Worm (Caenorhabditis elegans): ENCODE measurements around the gene T01C3.3.
"Not testable (repeated sequence)": the region's sequence is repeated elsewhere in the genome, so short reads cannot be mapped to it uniquely, and the experiment has no call there.

T01C3.3 gene

DNA sequence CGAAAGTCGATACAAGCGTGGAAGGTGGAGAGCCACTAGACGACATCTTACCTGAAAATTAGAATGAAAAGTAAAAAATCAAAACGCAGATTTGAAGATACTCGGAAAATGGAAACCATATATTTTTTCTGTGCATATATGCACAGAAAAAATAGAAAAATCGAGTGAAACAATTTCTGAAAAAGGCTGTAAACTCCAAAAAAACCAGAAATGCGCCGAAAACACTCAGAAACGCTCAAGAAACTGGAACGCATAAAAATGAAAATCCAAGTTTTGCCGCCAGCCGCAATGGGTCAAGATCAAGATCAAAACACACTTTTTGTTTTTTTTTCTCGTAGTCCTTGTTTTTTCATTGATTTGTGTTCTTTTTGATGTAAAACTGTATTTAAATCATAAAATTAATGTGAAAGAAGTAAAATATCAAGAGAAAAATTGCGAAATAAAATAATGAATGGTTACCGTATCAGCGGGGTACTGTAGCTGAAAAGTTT lies at the start of gene T01C3.3:
TSS of gene T01C3.3 (minus strand) at position 51 of the 491 bp plus-strand sequence.
- TF ChIP-seq ztf-11 (tag; optimal IDR thresholded peaks at IDR 0.05) (no peak), nhr-12 (tag; optimal IDR thresholded peaks at IDR 0.05) (no peak), nhr-237 (tag; optimal IDR thresholded peaks at IDR 0.05) (no peak), nhr-76 (tag; optimal IDR thresholded peaks at IDR 0.05) (no peak), mls-2 (tag; optimal IDR thresholded peaks at IDR 0.05) (no peak), tbx-8 (GFP tag; optimal IDR thresholded peaks at IDR 0.05) (no peak), elt-1 (tag; optimal IDR thresholded peaks at IDR 0.05; ENCODE audit: borderline replicate concordance, insufficient read depth) (no peak), ces-1 (GFP tag; optimal IDR thresholded peaks at IDR 0.05) (no peak), elt-3 (tag; optimal IDR thresholded peaks at IDR 0.05) (no peak), flh-1 (GFP tag; optimal IDR thresholded peaks at IDR 0.05) (no peak), nhr-28 (tag; optimal IDR thresholded peaks at IDR 0.05) (no peak), blmp-1 (tag; optimal IDR thresholded peaks at IDR 0.05) (no peak), unc-62 (GFP tag; optimal IDR thresholded peaks at IDR 0.05) (no peak), ceh-83 (GFP tag; optimal IDR thresholded peaks at IDR 0.05) (no peak), lsy-2 (tag; optimal IDR thresholded peaks at IDR 0.05) (no peak), sem-2 (GFP tag; optimal IDR thresholded peaks at IDR 0.05) (no peak), hlh-1 (tag; optimal IDR thresholded peaks at IDR 0.05) (no peak)

DNA sequence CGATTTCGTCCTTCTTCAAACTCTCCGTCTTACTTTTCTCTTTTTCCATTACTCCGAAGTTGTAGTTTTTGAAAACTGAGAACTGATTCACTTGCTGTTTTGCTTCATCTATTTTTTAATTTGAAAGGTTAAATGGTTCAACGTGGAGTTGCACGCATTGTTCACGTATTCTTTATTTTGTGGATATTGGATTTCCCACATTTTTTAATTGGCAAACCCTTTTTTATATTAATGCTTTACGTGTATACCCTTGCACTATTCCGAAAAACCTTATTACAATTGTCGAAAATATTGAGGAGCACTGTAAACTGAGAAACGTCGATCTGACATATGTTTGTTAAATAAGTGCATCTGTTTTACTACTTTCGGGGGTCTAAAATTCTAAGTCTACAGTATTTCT lies 44.3 kb upstream of the T01C3.3 start, which contains the start of gene melo-3:
TSS of gene melo-3 (minus strand) at position 101 of the 400 bp plus-strand sequence.
- not testable (repeated sequence) for TF ChIP-seq M03D4.4, ceh-39, sptf-1 (tag; optimal IDR thresholded peaks at IDR 0.05)

DNA sequence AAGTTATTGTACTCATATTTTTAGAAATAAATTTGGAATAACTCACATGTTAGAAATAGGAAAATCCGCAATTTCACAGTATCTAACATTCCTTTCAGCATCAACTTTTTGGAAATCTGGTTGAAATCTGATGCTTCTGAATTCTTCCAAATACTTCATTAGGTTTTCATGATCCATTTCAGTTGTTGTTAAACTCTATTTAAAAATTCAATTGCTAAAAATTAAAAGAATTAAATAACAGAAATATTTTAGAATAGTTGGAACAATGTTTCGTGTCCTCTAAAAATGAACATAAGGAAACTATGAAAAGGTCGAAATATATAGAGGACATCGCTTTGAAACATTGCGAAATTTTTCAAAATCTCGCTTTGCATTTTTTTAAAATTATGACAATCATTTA lies 38.9 kb upstream of the T01C3.3 start, which contains the start of gene cng-1:
TSS of gene cng-1 (minus strand) at position 101 of the 400 bp plus-strand sequence.
- not testable (repeated sequence) for TF ChIP-seq nhr-28 (tag; optimal IDR thresholded peaks at IDR 0.05); ham-2 (GFP tag; optimal IDR thresholded peaks at IDR 0.05); bed-3 (GFP tag; optimal IDR thresholded peaks at IDR 0.05)

ce11 chrV:15028896-15029519 lies 36.5 kb upstream of the T01C3.3 start, which contains the start of gene F14H8.8:
TSS of gene F14H8.8 (plus strand) at chrV:15029469.
- TF ChIP-seq mab-5 (tag; optimal IDR thresholded peaks at IDR 0.05) = no peak
- no peak for TF ChIP-seq nhr-28 (tag; optimal IDR thresholded peaks at IDR 0.05)
- TF ChIP-seq unc-62 (GFP tag; optimal IDR thresholded peaks at IDR 0.05) = no peak
- TF ChIP-seq bed-3 (GFP tag; optimal IDR thresholded peaks at IDR 0.05) = no peak
- peak; percentile 2 for TF ChIP-seq nhr-2 (tag; optimal IDR thresholded peaks at IDR 0.05)
- TF ChIP-seq drap-1 (GFP tag; optimal IDR thresholded peaks at IDR 0.05) = peak; percentile 61
- no peak for TF ChIP-seq nhr-12 (tag; optimal IDR thresholded peaks at IDR 0.05)
- peak; percentile 28 for TF ChIP-seq mep-1 (tag; optimal IDR thresholded peaks at IDR 0.05)
- peak; percentile 35 for TF ChIP-seq ceh-43 (GFP tag; optimal IDR thresholded peaks at IDR 0.05)
- TF ChIP-seq snpc-4 (tag; optimal IDR thresholded peaks at IDR 0.05) = no peak
- TF ChIP-seq ceh-39 (tag; optimal IDR thresholded peaks at IDR 0.05) = peak; percentile 36
- TF ChIP-seq lsy-2 (tag; optimal IDR thresholded peaks at IDR 0.05) = no peak
- no peak for TF ChIP-seq ztf-11 (tag; optimal IDR thresholded peaks at IDR 0.05)
- no peak for TF ChIP-seq nhr-76 (tag; optimal IDR thresholded peaks at IDR 0.05)
- no peak for TF ChIP-seq hlh-1 (tag; optimal IDR thresholded peaks at IDR 0.05)
- no peak for TF ChIP-seq elt-1 (tag; optimal IDR thresholded peaks at IDR 0.05; ENCODE audit: borderline replicate concordance, insufficient read depth)
- no peak for TF ChIP-seq ham-2 (GFP tag; optimal IDR thresholded peaks at IDR 0.05)

ce11 chrV:15023544-15023943 lies 31.1 kb upstream of the T01C3.3 start, which contains the start of gene F14H8.4:
TSS of gene F14H8.4 (plus strand) at chrV:15023844.
- no peak for TF ChIP-seq sem-2 (GFP tag; optimal IDR thresholded peaks at IDR 0.05)
- TF ChIP-seq zip-8 (tag; optimal IDR thresholded peaks at IDR 0.05) = no peak
- TF ChIP-seq tbx-8 (GFP tag; optimal IDR thresholded peaks at IDR 0.05) = no peak
- TF ChIP-seq unc-39 (tag; optimal IDR thresholded peaks at IDR 0.05) = no peak
- no peak for TF ChIP-seq mls-2 (tag; optimal IDR thresholded peaks at IDR 0.05)
- no peak for TF ChIP-seq blmp-1 (tag; optimal IDR thresholded peaks at IDR 0.05)
- no peak for TF ChIP-seq bed-3 (GFP tag; optimal IDR thresholded peaks at IDR 0.05)
- no peak for TF ChIP-seq ces-1 (GFP tag; optimal IDR thresholded peaks at IDR 0.05)
- TF ChIP-seq ztf-11 (tag; optimal IDR thresholded peaks at IDR 0.05) = no peak
- no peak for TF ChIP-seq mab-5 (tag; optimal IDR thresholded peaks at IDR 0.05)
- no peak for TF ChIP-seq nhr-12 (tag; optimal IDR thresholded peaks at IDR 0.05)
- no peak for TF ChIP-seq nhr-237 (tag; optimal IDR thresholded peaks at IDR 0.05)
- no peak for TF ChIP-seq drap-1 (GFP tag; optimal IDR thresholded peaks at IDR 0.05)
- TF ChIP-seq ham-2 (GFP tag; optimal IDR thresholded peaks at IDR 0.05) = no peak
- no peak for TF ChIP-seq lsy-2 (tag; optimal IDR thresholded peaks at IDR 0.05)
- no peak for TF ChIP-seq ceh-39 (tag; optimal IDR thresholded peaks at IDR 0.05)
- no peak for TF ChIP-seq ceh-43 (GFP tag; optimal IDR thresholded peaks at IDR 0.05)
- TF ChIP-seq sptf-1 (tag; optimal IDR thresholded peaks at IDR 0.05) = no peak
